Worm (Caenorhabditis elegans): ENCODE data around the gene C02F5.3.

C02F5.3 gene

DNA sequence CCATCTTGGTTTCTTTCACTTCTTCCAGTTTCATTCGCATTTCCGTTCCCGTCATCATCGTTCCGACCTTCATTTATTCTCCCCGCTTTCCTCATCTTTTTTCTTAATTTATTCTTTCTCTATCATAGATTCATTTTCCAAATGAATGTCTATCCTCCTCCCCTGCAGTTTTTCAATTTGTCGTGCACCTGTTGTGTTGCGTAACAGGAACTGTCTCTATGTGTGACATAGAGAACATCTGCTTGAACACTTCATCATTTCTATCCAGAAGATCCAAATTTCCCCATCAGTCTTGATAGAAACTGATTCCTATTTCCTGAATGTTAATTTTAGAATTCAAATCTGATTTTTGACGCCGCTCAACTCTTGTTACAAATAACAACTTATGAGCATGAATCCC is 37.8 kb downstream of the C02F5.3 start:
- no peak for TF ChIP-seq aly-2 (tag; optimal IDR thresholded peaks at IDR 0.05)
- TF ChIP-seq mdl-1 (tag; optimal IDR thresholded peaks at IDR 0.05), result no peak
- no peak for TF ChIP-seq zfp-2 (tag; optimal IDR thresholded peaks at IDR 0.05)
- no peak for TF ChIP-seq ctbp-1 (GFP tag; IDR thresholded peaks at IDR 0.05)
- TF ChIP-seq tra-1 (GFP tag; IDR thresholded peaks at IDR 0.05), result no peak
- TF ChIP-seq mes-2 (tag; optimal IDR thresholded peaks at IDR 0.05; ENCODE audit: poor library complexity, severe bottlenecking), result no peak

- no peak for TF ChIP-seq F26F4.8 (GFP tag; conservative IDR thresholded peaks at IDR 0.05)
- peak; percentile 54 for TF ChIP-seq fkh-10 (GFP tag; optimal IDR thresholded peaks at IDR 0.05)
These were observed 40.3 kb downstream of the C02F5.3 start for ce11 chrIII:8286003-8286402.

DNA sequence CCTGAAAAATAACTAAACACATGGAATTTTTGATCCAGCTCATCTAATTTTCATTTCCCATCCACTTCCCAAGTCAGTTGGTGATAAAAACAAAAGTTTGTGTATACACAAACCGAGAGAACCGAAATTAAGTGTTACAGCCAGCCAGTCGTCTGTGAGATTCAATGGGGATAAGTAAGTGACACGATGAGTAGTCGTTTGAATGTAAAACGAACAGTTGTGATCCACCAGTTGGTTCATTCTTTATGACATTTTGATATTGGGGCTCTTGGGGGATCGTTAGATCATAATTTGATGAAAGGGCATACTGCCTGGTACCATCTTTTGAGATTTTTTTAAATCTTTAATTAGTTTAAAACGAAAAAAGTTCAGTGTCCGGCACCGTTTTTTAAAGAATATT is 41.1 kb downstream of the C02F5.3 start:
- TF ChIP-seq zfp-2 (tag; optimal IDR thresholded peaks at IDR 0.05) (no peak), ceh-32 (tag; optimal IDR thresholded peaks at IDR 0.05; ENCODE audit: poor library complexity) (no peak), spr-3 (GFP tag; optimal IDR thresholded peaks at IDR 0.05) (no peak), tag-97 (GFP tag; IDR thresholded peaks at IDR 0.05) (no peak), fkh-10 (GFP tag; optimal IDR thresholded peaks at IDR 0.05) (no peak), lsy-2 (tag; optimal IDR thresholded peaks at IDR 0.05) (no peak), jun-1 (tag; optimal IDR thresholded peaks at IDR 0.05) (no peak), dpl-1 (GFP tag; optimal IDR thresholded peaks at IDR 0.05) (no peak), nhr-28 (tag; optimal IDR thresholded peaks at IDR 0.05) (no peak), mep-1 (tag; optimal IDR thresholded peaks at IDR 0.05) (no peak), hlh-30 (tag; optimal IDR thresholded peaks at IDR 0.05; ENCODE audit: insufficient read depth) (no peak), tra-1 (GFP tag; IDR thresholded peaks at IDR 0.05) (no peak), ceh-20 (GFP tag; IDR thresholded peaks at IDR 0.05) (no peak)

DNA sequence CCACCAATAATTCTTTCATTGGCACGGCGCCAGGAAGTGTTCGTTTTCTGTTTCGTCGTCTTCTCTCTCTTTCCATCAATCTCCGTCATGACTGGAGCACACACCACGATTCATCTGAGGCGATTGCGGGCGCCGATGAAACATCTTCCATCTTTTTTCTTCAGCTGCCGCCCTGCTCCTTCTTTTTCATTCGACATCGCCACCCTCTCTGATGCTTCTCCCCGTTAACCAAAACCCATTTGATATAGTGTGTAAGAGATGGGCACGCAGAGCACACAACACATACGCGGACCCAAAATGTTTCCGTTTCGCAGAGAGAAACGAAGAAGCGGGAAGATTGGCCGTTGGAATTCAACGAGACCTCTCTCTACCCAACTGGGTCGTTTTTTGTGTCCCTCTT is 41.8 kb downstream of the C02F5.3 start:
- TF ChIP-seq zag-1 (tag; optimal IDR thresholded peaks at IDR 0.05) (no peak), ceh-20 (GFP tag; IDR thresholded peaks at IDR 0.05) (peak; percentile 55; the same call in 1 of the 2 replicates), mep-1 (tag; optimal IDR thresholded peaks at IDR 0.05) (peak; percentile 9), F37D6.2 (tag; optimal IDR thresholded peaks at IDR 0.05) (peak; percentile 10), T26A8.4 (GFP tag; IDR thresholded peaks at IDR 0.05) (no peak), aha-1 (tag) (peak; percentile 94), daf-12 (tag; optimal IDR thresholded peaks at IDR 0.05) (no peak), mes-2 (tag; optimal IDR thresholded peaks at IDR 0.05; ENCODE audit: poor library complexity, severe bottlenecking) (peak; percentile 37), hlh-30 (tag; optimal IDR thresholded peaks at IDR 0.05; ENCODE audit: insufficient read depth) (peak; percentile 3), unc-62 (GFP tag; optimal IDR thresholded peaks at IDR 0.05 in 1 of 2) (peak in 1 of 2 experiments; percentile 86), unc-62 (tag; optimal IDR thresholded peaks at IDR 0.05) (no peak), hmg-1.1 (GFP tag; IDR thresholded peaks at IDR 0.05) (peak; percentile 26; the same call in 1 of the 2 replicates), hlh-11 (tag; optimal IDR thresholded peaks at IDR 0.05) (peak; percentile 57), nhr-11 (tag; optimal IDR thresholded peaks at IDR 0.05) (peak; percentile 3)

- TF ChIP-seq daf-8 (GFP tag; IDR thresholded peaks at IDR 0.05), result no peak
- no peak for TF ChIP-seq unc-62 (GFP tag; optimal IDR thresholded peaks at IDR 0.05 in 1 of 2)
- no peak for TF ChIP-seq unc-62 (tag; optimal IDR thresholded peaks at IDR 0.05)
- no peak for TF ChIP-seq ceh-44 (GFP tag; IDR thresholded peaks at IDR 0.05)
- no peak for TF ChIP-seq daf-19 (GFP tag; conservative IDR thresholded peaks at IDR 0.05)
- TF ChIP-seq nhr-25 (tag; optimal IDR thresholded peaks at IDR 0.05; ENCODE audit: borderline replicate concordance, insufficient read depth), result no peak
- no peak for TF ChIP-seq dpl-1 (GFP tag; optimal IDR thresholded peaks at IDR 0.05)
- TF ChIP-seq nhr-237 (tag; optimal IDR thresholded peaks at IDR 0.05), result no peak
- no peak for TF ChIP-seq F26F4.8 (GFP tag; conservative IDR thresholded peaks at IDR 0.05)
- TF ChIP-seq Y5F2A.4 (GFP tag; optimal IDR thresholded peaks at IDR 0.05), result no peak
- TF ChIP-seq nhr-42 (GFP tag; IDR thresholded peaks at IDR 0.05), result no peak
- TF ChIP-seq snpc-4 (tag; optimal IDR thresholded peaks at IDR 0.05), result no peak
- no peak for TF ChIP-seq mxl-2 (GFP tag; conservative IDR thresholded peaks at IDR 0.05)
- no peak for TF ChIP-seq egl-27 (tag; optimal IDR thresholded peaks at IDR 0.05)
- TF ChIP-seq ZK337.2 (GFP tag; IDR thresholded peaks at IDR 0.05), result no peak
- TF ChIP-seq zfp-2 (tag; optimal IDR thresholded peaks at IDR 0.05), result no peak
- no peak for TF ChIP-seq snpc-1.2 (GFP tag; IDR thresholded peaks at IDR 0.05)
- TF ChIP-seq rbr-2 (tag; optimal IDR thresholded peaks at IDR 0.05), result no peak
- no peak for TF ChIP-seq ceh-20 (GFP tag; IDR thresholded peaks at IDR 0.05)
- no peak for TF ChIP-seq pqm-1 (tag; optimal IDR thresholded peaks at IDR 0.05)
- no peak for TF ChIP-seq F10B5.3 (tag; optimal IDR thresholded peaks at IDR 0.05)
These were observed 43.5 kb downstream of the C02F5.3 start for ce11 chrIII:8289181-8289580.

All from whole organism, L4 larva.